Fruit fly (Drosophila melanogaster) whole organism, embryonic: ENCODE results near the gene Gr89a.

Experiments
- Asciz ChIP-seq: fragments of 200-800 bp; sonication (Bioruptor generic); optimal IDR thresholded peaks from 2 replicates; lab custom pipeline; 2017; ENCODE audit warnings: missing biosample characterization, mild to moderate bottlenecking, missing genetic modification characterization, missing genetic modification reagents
- CG10366 ChIP-seq: fragments of 200-800 bp; sonication (Bioruptor generic); IDR thresholded peaks from 2 replicates; pipeline ENCODE4 v1.3.6; 2022; ENCODE audit warnings: missing biosample characterization, missing genetic modification characterization
- CG10462 ChIP-seq: fragments of 200-800 bp; sonication (Bioruptor generic); optimal IDR thresholded peaks from 2 replicates; lab custom pipeline; 2016; ENCODE audit warnings: missing biosample characterization, missing genetic modification characterization
- CG11723 ChIP-seq: fragments of 200-800 bp; sonication (Bioruptor generic); optimal IDR thresholded peaks from 2 replicates; lab custom pipeline; 2017; ENCODE audit warnings: missing biosample characterization, mild to moderate bottlenecking, missing genetic modification characterization
- CG12155 ChIP-seq: fragments of 200-800 bp; sonication (Bioruptor generic); optimal IDR thresholded peaks from 3 replicates; lab custom pipeline; 2016; ENCODE audit warnings: missing biosample characterization, missing genetic modification characterization
- CG12236 ChIP-seq: fragments of 200-800 bp; sonication (Bioruptor generic); optimal IDR thresholded peaks from 2 replicates; lab custom pipeline; 2016; ENCODE audit warnings: missing biosample characterization, missing genetic modification characterization
- CG1233 ChIP-seq: fragments of 200-800 bp; sonication (Bioruptor generic); optimal IDR thresholded peaks from 4 replicates; lab custom pipeline; 2018; ENCODE audit warnings: missing biosample characterization, mild to moderate bottlenecking, missing genetic modification characterization
- CG13424 ChIP-seq: fragments of 200-800 bp; sonication (Bioruptor generic); optimal IDR thresholded peaks from 2 replicates; lab custom pipeline; 2019; ENCODE audit warnings: missing biosample characterization, mild to moderate bottlenecking, missing genetic modification characterization, moderate library complexity
- CG15514 ChIP-seq: fragments of 200-800 bp; sonication (Bioruptor generic); optimal IDR thresholded peaks from 3 replicates; lab custom pipeline; 2017; ENCODE audit warnings: missing biosample characterization, missing genetic modification characterization, mild to moderate bottlenecking, moderate library complexity, missing genetic modification reagents
- CG17186 ChIP-seq: fragments of 200-800 bp; sonication (Bioruptor generic); optimal IDR thresholded peaks from 3 replicates; lab custom pipeline; 2017; ENCODE audit warnings: missing biosample characterization, missing genetic modification reagents, missing genetic modification characterization
- CG17328 ChIP-seq: fragments of 200-800 bp; sonication (Bioruptor generic); IDR thresholded peaks from 2 replicates; pipeline ENCODE4 v1.3.6; 2022; ENCODE audit warnings: missing biosample characterization, missing genetic modification characterization
- CG18011 ChIP-seq: fragments of 200-800 bp; sonication (Bioruptor generic); optimal IDR thresholded peaks from 2 replicates; lab custom pipeline; 2017; ENCODE audit warnings: missing biosample characterization, missing genetic modification characterization, mild to moderate bottlenecking, moderate library complexity, missing genotype
- CG18764 ChIP-seq: fragments of 200-800 bp; sonication (Bioruptor generic); optimal IDR thresholded peaks from 3 replicates; lab custom pipeline; 2016; ENCODE audit warnings: missing biosample characterization, missing genetic modification characterization
- CG2129 ChIP-seq: fragments of 200-800 bp; sonication (Bioruptor generic); IDR thresholded peaks from 2 replicates; pipeline ENCODE4 v1.3.6; 2022; ENCODE audit warnings: missing biosample characterization, missing genetic modification characterization; ENCODE audit not compliant: partially characterized antibody
- CG3065 ChIP-seq: fragments of 200-800 bp; sonication (Bioruptor generic); optimal IDR thresholded peaks from 2 replicates; lab custom pipeline; 2016; ENCODE audit warnings: missing biosample characterization, missing genetic modification characterization
- CG34376 ChIP-seq: fragments of 200-800 bp; sonication (Bioruptor generic); optimal IDR thresholded peaks from 2 replicates; lab custom pipeline; 2018; ENCODE audit warnings: missing biosample characterization, mild to moderate bottlenecking, missing genetic modification characterization
- CG3726 ChIP-seq: fragments of 200-800 bp; sonication (Bioruptor generic); IDR thresholded peaks from 3 replicates; pipeline ENCODE4, ENCODE4 v1.3.6; 2022; ENCODE audit warnings: missing biosample characterization, missing genetic modification characterization
- CG4404 ChIP-seq: fragments of 200-800 bp; sonication (Bioruptor generic); IDR thresholded peaks from 2 replicates; pipeline ENCODE4 v1.3.6; 2022; ENCODE audit warnings: missing biosample characterization, missing genetic modification characterization
- CG4820 ChIP-seq: fragments of 200-800 bp; sonication (Bioruptor generic); optimal IDR thresholded peaks from 3 replicates; lab custom pipeline; 2016; ENCODE audit warnings: missing biosample characterization, missing genetic modification characterization
- CG6254 ChIP-seq: fragments of 200-800 bp; sonication (Bioruptor generic); optimal IDR thresholded peaks from 3 replicates; lab custom pipeline; 2017; ENCODE audit warnings: mild to moderate bottlenecking, missing biosample characterization, missing genetic modification reagents, missing genetic modification characterization
- CG7745 ChIP-seq: fragments of 200-800 bp; sonication (Bioruptor generic); optimal IDR thresholded peaks from 2 replicates; lab custom pipeline; 2018; ENCODE audit warnings: missing biosample characterization, mild to moderate bottlenecking, missing genetic modification characterization, moderate library complexity
- CG8765 ChIP-seq: fragments of 200-800 bp; sonication (Bioruptor generic); IDR thresholded peaks from 2 replicates; pipeline ENCODE4 v1.3.6; 2022; ENCODE audit warnings: missing biosample characterization, missing genetic modification characterization
- Dek ChIP-seq: fragments of 200-800 bp; sonication (Bioruptor generic); optimal IDR thresholded peaks from 3 replicates; lab custom pipeline; 2019; ENCODE audit warnings: missing biosample characterization, mild to moderate bottlenecking, missing genetic modification characterization, moderate library complexity
- Doc3 ChIP-seq: fragments of 200-800 bp; sonication (Bioruptor generic); IDR thresholded peaks from 3 replicates; pipeline ENCODE4 v1.3.6; 2022; ENCODE audit warnings: missing biosample characterization, missing genetic modification characterization; ENCODE audit not compliant: partially characterized antibody
- Ets97D ChIP-seq: fragments of 200-800 bp; sonication (Bioruptor generic); optimal IDR thresholded peaks from 3 replicates; lab custom pipeline; 2016; ENCODE audit warnings: missing biosample characterization, missing genetic modification characterization
- Fer2 ChIP-seq: fragments of 200-800 bp; sonication (Bioruptor generic); optimal IDR thresholded peaks from 2 replicates; lab custom pipeline; 2018; ENCODE audit warnings: missing biosample characterization, mild to moderate bottlenecking, missing genetic modification characterization, moderate library complexity
- Gsc ChIP-seq: fragments of 200-800 bp; sonication (Bioruptor generic); IDR thresholded peaks from 2 replicates; pipeline ENCODE4 v1.3.6; 2022; ENCODE audit warnings: missing biosample characterization, missing genetic modification characterization
- Hand ChIP-seq: fragments of 200-800 bp; sonication (Bioruptor generic); optimal IDR thresholded peaks from 2 replicates; lab custom pipeline; 2017; ENCODE audit warnings: mild to moderate bottlenecking, missing biosample characterization, missing genetic modification reagents, missing genetic modification characterization
- Hsf ChIP-seq: fragments of 200-800 bp; sonication (Bioruptor generic); optimal IDR thresholded peaks from 3 replicates; lab custom pipeline; 2016; ENCODE audit warnings: missing biosample characterization, missing genetic modification characterization
- Lpt ChIP-seq: fragments of >200 bp; optimal IDR thresholded peaks from 2 replicates; lab custom pipeline; 2018; ENCODE audit warnings: missing biosample characterization, missing genetic modification characterization
- Mes4 ChIP-seq: fragments of 200-800 bp; sonication (Bioruptor generic); optimal IDR thresholded peaks from 2 replicates; lab custom pipeline; 2016; ENCODE audit warnings: missing biosample characterization, missing genetic modification characterization
- Oaz ChIP-seq: fragments of 200-800 bp; sonication (Bioruptor generic); IDR thresholded peaks from 2 replicates; pipeline ENCODE4 v1.3.6; 2022; ENCODE audit warnings: missing biosample characterization, missing genetic modification characterization
- Sry-β ChIP-seq: fragments of 200-800 bp; sonication (Bioruptor generic); optimal IDR thresholded peaks from 2 replicates; lab custom pipeline; 2018; ENCODE audit warnings: missing biosample characterization, mild to moderate bottlenecking, missing genetic modification characterization, moderate library complexity
- YL-1 ChIP-seq: fragments of 200-800 bp; sonication (Bioruptor generic); optimal IDR thresholded peaks from 3 replicates; lab custom pipeline; 2017; ENCODE audit warnings: missing biosample characterization, mild to moderate bottlenecking, missing genetic modification characterization
- az2 ChIP-seq: fragments of 200-800 bp; sonication (Bioruptor generic); optimal IDR thresholded peaks from 3 replicates; lab custom pipeline; 2016; ENCODE audit warnings: missing biosample characterization, missing genetic modification characterization
- bigmax ChIP-seq: fragments of 200-800 bp; sonication (Bioruptor generic); optimal IDR thresholded peaks from 2 replicates; lab custom pipeline; 2018; ENCODE audit warnings: missing biosample characterization, mild to moderate bottlenecking, missing genetic modification characterization
- corto ChIP-seq: fragments of 200-800 bp; sonication (Bioruptor generic); optimal IDR thresholded peaks from 2 replicates; lab custom pipeline; 2016; ENCODE audit warnings: missing biosample characterization, mild to moderate bottlenecking, missing genetic modification characterization, moderate library complexity
- crol ChIP-seq: fragments of 200-800 bp; sonication (Bioruptor generic); IDR thresholded peaks from 2 replicates; pipeline ENCODE4 v1.3.6; 2022; ENCODE audit warnings: missing biosample characterization, missing genetic modification characterization
- fd3F ChIP-seq: fragments of 200-800 bp; sonication (Bioruptor generic); optimal IDR thresholded peaks from 2 replicates; lab custom pipeline; 2018; ENCODE audit warnings: missing biosample characterization, mild to moderate bottlenecking, missing genetic modification characterization, moderate library complexity
- fd64A ChIP-seq: fragments of 200-800 bp; sonication (Bioruptor generic); optimal IDR thresholded peaks from 3 replicates; lab custom pipeline; 2018; ENCODE audit warnings: missing biosample characterization, mild to moderate bottlenecking, missing genetic modification characterization
- gcm2 ChIP-seq: fragments of 200-800 bp; sonication (Bioruptor generic); optimal IDR thresholded peaks from 2 replicates; lab custom pipeline; 2016; ENCODE audit warnings: missing biosample characterization, missing genetic modification characterization
- grn ChIP-seq: fragments of 200-800 bp; sonication (Bioruptor generic); optimal IDR thresholded peaks from 3 replicates; lab custom pipeline; 2017; ENCODE audit warnings: missing biosample characterization, missing genetic modification characterization
- gsb ChIP-seq: fragments of 200-800 bp; sonication (Bioruptor generic); IDR thresholded peaks from 2 replicates; pipeline ENCODE4 v1.3.6; 2022; ENCODE audit warnings: missing biosample characterization, missing genetic modification characterization
- h ChIP-seq: fragments of >200 bp; optimal IDR thresholded peaks from 2 replicates; lab custom pipeline; 2017
- hbn ChIP-seq: fragments of 200-800 bp; sonication (Bioruptor generic); IDR thresholded peaks from 2 replicates; pipeline ENCODE4 v1.3.6; 2022; ENCODE audit warnings: missing biosample characterization, missing genetic modification characterization; ENCODE audit not compliant: partially characterized antibody
- mld ChIP-seq: fragments of 200-800 bp; sonication (Bioruptor generic); IDR thresholded peaks from 3 replicates; pipeline ENCODE4 v1.3.6; 2022; ENCODE audit warnings: missing biosample characterization, missing genetic modification characterization; ENCODE audit not compliant: partially characterized antibody
- pzg ChIP-seq: fragments of 200-800 bp; sonication (Bioruptor generic); optimal IDR thresholded peaks from 3 replicates; lab custom pipeline; 2018; ENCODE audit warnings: missing biosample characterization, mild to moderate bottlenecking, missing genetic modification characterization, moderate library complexity
- sob ChIP-seq: fragments of 200-800 bp; sonication (Bioruptor generic); IDR thresholded peaks from 2 replicates; pipeline ENCODE4 v1.3.6; 2022; ENCODE audit warnings: missing biosample characterization, missing genetic modification characterization
- sqz ChIP-seq: fragments of 200-800 bp; sonication (Bioruptor generic); optimal IDR thresholded peaks from 3 replicates; lab custom pipeline; 2018; ENCODE audit warnings: missing biosample characterization, mild to moderate bottlenecking, missing genetic modification characterization
- ssp ChIP-seq: fragments of 200-800 bp; sonication (Bioruptor generic); IDR thresholded peaks from 2 replicates; pipeline ENCODE4 v1.3.6; 2022; ENCODE audit warnings: missing biosample characterization, missing genetic modification characterization

Gr89a gene

DNA sequence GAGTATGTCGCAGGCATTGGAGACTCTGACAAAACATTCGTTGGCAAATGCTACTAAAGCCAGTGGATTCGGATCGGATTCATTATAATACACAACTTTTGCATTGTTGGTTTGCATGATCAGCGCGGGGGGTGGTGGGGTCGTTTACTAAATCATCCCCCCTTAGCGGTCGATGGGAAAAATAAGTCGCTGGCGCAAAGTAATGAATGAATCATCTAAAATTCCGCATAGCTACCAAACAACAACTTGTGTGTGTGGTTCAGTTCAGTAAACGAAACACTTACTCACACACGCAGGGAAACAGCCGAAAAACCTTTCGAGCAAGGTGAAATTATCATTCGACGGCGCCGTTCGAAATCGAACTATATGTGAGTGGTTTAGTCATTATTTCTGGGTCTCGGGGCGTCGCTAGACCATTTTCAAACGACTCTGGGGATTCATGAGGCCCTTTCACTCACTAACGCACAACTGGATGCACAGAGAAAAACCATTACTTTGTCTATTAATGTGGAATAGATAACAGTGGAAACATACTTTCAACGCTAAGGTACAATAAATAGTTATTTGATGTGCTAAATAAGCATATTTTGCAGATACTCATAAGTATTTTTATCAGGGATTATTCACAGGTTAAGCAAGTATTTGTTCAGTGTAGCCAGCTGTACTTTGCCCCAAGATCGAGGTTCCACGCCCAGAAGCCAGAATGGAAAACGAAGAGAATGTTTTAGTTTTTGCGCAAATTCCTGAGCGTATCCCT lies 50.2 kb downstream of the Gr89a start (continued):
- TF ChIP-seq bigmax (GFP tag; lab: Kevin White, UChicago) (no peak), CG34376 (GFP tag; lab: Kevin White, UChicago) (no peak), CG4404 (peak; percentile 38), az2 (GFP tag; lab: Kevin White, UChicago) (peak; percentile 67), Asciz (GFP tag; lab: Kevin White, UChicago) (no peak), CG12155 (GFP tag; lab: Kevin White, UChicago) (peak; percentile 51), CG11723 (no peak), Doc3 (GFP tag; lab: Robert Waterston, UW) (no peak), CG2129 (GFP tag; lab: Robert Waterston, UW) (no peak), Sry-β (GFP tag; lab: Kevin White, UChicago) (peak; percentile 41), Gsc (GFP tag; lab: Robert Waterston, UW) (peak; percentile 73), CG3726 (GFP tag; lab: Robert Waterston, UW) (peak; percentile 77; the same call in 2 of the 3 replicates), CG18764 (GFP tag; lab: Kevin White, UChicago) (peak; percentile 58), hbn (GFP tag; lab: Robert Waterston, UW) (no peak), CG10366 (GFP tag; lab: Robert Waterston, UW) (peak; percentile 86), CG6254 (peak; percentile 79), Lpt (GFP tag; lab: Kevin White, UChicago) (no peak), CG13424 (tag; lab: Kevin White, UChicago) (peak; percentile 29), CG17328 (peak; percentile 88), CG3065 (GFP tag; lab: Kevin White, UChicago) (no peak), gsb (GFP tag; lab: Robert Waterston, UW) (peak; percentile 56), Ets97D (GFP tag; lab: Kevin White, UChicago) (peak; percentile 31), CG8765 (GFP tag; lab: Robert Waterston, UW) (peak; percentile 81), Oaz (GFP tag; lab: Robert Waterston, UW) (peak; percentile 63), sqz (GFP tag; lab: Kevin White, UChicago) (no peak), Mes4 (GFP tag; lab: Kevin White, UChicago) (peak; percentile 48), CG4820 (GFP tag; lab: Kevin White, UChicago) (peak; percentile 40), crol (peak; percentile 68), Hand (GFP tag; lab: Kevin White, UChicago) (no peak), mld (GFP tag; lab: Robert Waterston, UW) (no peak), pzg (GFP tag; lab: Kevin White, UChicago) (no peak), CG17186 (peak; percentile 66), CG15514 (GFP tag; lab: Kevin White, UChicago) (peak; percentile 33), CG7745 (tag; lab: Kevin White, UChicago) (no peak), grn (no peak), fd64A (GFP tag; lab: Kevin White, UChicago) (peak; percentile 47), corto (GFP tag; lab: Kevin White, UChicago) (no peak), Fer2 (tag; lab: Kevin White, UChicago) (peak; percentile 7), sob (GFP tag; lab: Robert Waterston, UW) (peak; percentile 66), fd3F (GFP tag; lab: Kevin White, UChicago) (peak; percentile 50), gcm2 (GFP tag; lab: Kevin White, UChicago) (no peak), CG1233 (GFP tag; lab: Kevin White, UChicago) (peak; percentile 14), ssp (peak; percentile 28), CG18011 (GFP tag; lab: Kevin White, UChicago) (no peak), Hsf (GFP tag; lab: Kevin White, UChicago) (peak; percentile 49), CG10462 (no peak), YL-1 (GFP tag; lab: Kevin White, UChicago) (no peak), Dek (tag; lab: Kevin White, UChicago) (peak; percentile 71), h (lab: Kevin White, UChicago) (no peak), CG12236 (GFP tag; lab: Kevin White, UChicago) (peak; percentile 10)
